Worm (Caenorhabditis elegans) whole organism, L4/young adult: ENCODE results near the gene ser-2.

Experiments
- W03F9.2 ChIP-seq: fragments of 150-350 bp; optimal IDR thresholded peaks from 2 replicates; lab custom pipeline; 2014; ENCODE audit warnings: missing biosample characterization, missing genetic modification characterization
- him-1 ChIP-seq: sonication (generic microtip); optimal IDR thresholded peaks from 2 replicates; lab custom pipeline; 2016; ENCODE audit warnings: missing genotype, missing genetic modification reagents, missing genetic modification characterization, missing compliant biosample characterization

ce11 chrX:15262423-15262822 lies 40.3 kb downstream of the ser-2 start, which contains the start of gene F46F2.5:
- no peak for TF ChIP-seq W03F9.2 (tag; lab: Kevin White, UChicago)
- TF ChIP-seq him-1 = no peak
